Fruit fly (Drosophila melanogaster): ENCODE results near the gene CG7091.

The CG7091 gene

dm6 chr3R:12993018-12993417 is 15.2 kb downstream of the CG7091 start, which contains the start of gene yellow-f:
TSS of gene yellow-f (minus strand) at chr3R:12993201.
- TF ChIP-seq pan (optimal IDR thresholded peaks at IDR 0.05) (no peak), rgr (GFP tag; optimal IDR thresholded peaks at IDR 0.05) (no peak), foxo (GFP tag; optimal IDR thresholded peaks at IDR 0.05) (no peak), OdsH (GFP tag; optimal IDR thresholded peaks at IDR 0.05) (no peak), Myc (optimal IDR thresholded peaks at IDR 0.05) (no peak), Rel (GFP tag; optimal IDR thresholded peaks at IDR 0.05) (no peak), Rel (tag; optimal IDR thresholded peaks at IDR 0.05) (peak; percentile 88), Vsx2 (GFP tag; optimal IDR thresholded peaks at IDR 0.05; ENCODE audit: partially characterized antibody) (no peak), tai (GFP tag; optimal IDR thresholded peaks at IDR 0.05) (no peak), Jra (GFP tag; optimal IDR thresholded peaks at IDR 0.05) (no peak)

- TF ChIP-seq Jra (GFP tag; optimal IDR thresholded peaks at IDR 0.05) (no peak), Abd-B (GFP tag; optimal IDR thresholded peaks at IDR 0.05) (no peak), HLH106 (tag; optimal IDR thresholded peaks at IDR 0.05) (no peak), Dfd (GFP tag; optimal IDR thresholded peaks at IDR 0.05) (no peak), lola (GFP tag; optimal IDR thresholded peaks at IDR 0.05) (no peak), N (GFP tag; optimal IDR thresholded peaks at IDR 0.05) (no peak), rgr (GFP tag; optimal IDR thresholded peaks at IDR 0.05) (no peak), foxo (GFP tag; optimal IDR thresholded peaks at IDR 0.05) (no peak), Myc (optimal IDR thresholded peaks at IDR 0.05) (no peak), GATAd (GFP tag; optimal IDR thresholded peaks at IDR 0.05) (no peak), ey (GFP tag; optimal IDR thresholded peaks at IDR 0.05) (no peak), dmrt93B (GFP tag; optimal IDR thresholded peaks at IDR 0.05) (no peak), psq (GFP tag; optimal IDR thresholded peaks at IDR 0.05) (no peak), Mio (GFP tag; optimal IDR thresholded peaks at IDR 0.05) (no peak), CG9705 (GFP tag; optimal IDR thresholded peaks at IDR 0.05) (no peak), Hr78 (GFP tag; optimal IDR thresholded peaks at IDR 0.05) (no peak), Hr83 (GFP tag; optimal IDR thresholded peaks at IDR 0.05; ENCODE audit: poor library complexity, severe bottlenecking) (no peak), CG32264 (GFP tag; optimal IDR thresholded peaks at IDR 0.05) (no peak), brk (GFP tag; optimal IDR thresholded peaks at IDR 0.05) (no peak), usp (GFP tag; optimal IDR thresholded peaks at IDR 0.05) (no peak)
Measured at dm6 chr3R:12995047-12995446, 17.2 kb downstream of the CG7091 start, which contains the start of gene yellow-f2. TSS of gene yellow-f2 (minus strand) at chr3R:12995147.

dm6 chr3R:12995522-12995921 is 17.7 kb downstream of the CG7091 start, which contains the start of gene CG7488:
TSS of gene CG7488 (plus strand) at chr3R:12995620.
- no peak for TF ChIP-seq Dif (GFP tag; optimal IDR thresholded peaks at IDR 0.05; ENCODE audit: partially characterized antibody)
- TF ChIP-seq sv (GFP tag; optimal IDR thresholded peaks at IDR 0.05): no peak
- no peak for TF ChIP-seq fru (GFP tag; optimal IDR thresholded peaks at IDR 0.05)
- TF ChIP-seq Rel (GFP tag; optimal IDR thresholded peaks at IDR 0.05): no peak
- no peak for TF ChIP-seq Rel (tag; optimal IDR thresholded peaks at IDR 0.05)
- TF ChIP-seq dl (GFP tag; optimal IDR thresholded peaks at IDR 0.05; ENCODE audit: insufficient read depth in 1 of 2, partially characterized antibody in 2 of 2): no peak
- TF ChIP-seq Hr78 (GFP tag; optimal IDR thresholded peaks at IDR 0.05): no peak
- TF ChIP-seq dmrt93B (GFP tag; optimal IDR thresholded peaks at IDR 0.05): no peak
- no peak for TF ChIP-seq Vsx2 (GFP tag; optimal IDR thresholded peaks at IDR 0.05; ENCODE audit: partially characterized antibody)
- TF ChIP-seq N (GFP tag; optimal IDR thresholded peaks at IDR 0.05): no peak
- TF ChIP-seq CG32264 (GFP tag; optimal IDR thresholded peaks at IDR 0.05): no peak
- no peak for TF ChIP-seq woc (GFP tag; optimal IDR thresholded peaks at IDR 0.05)
- no peak for TF ChIP-seq CG9705 (GFP tag; optimal IDR thresholded peaks at IDR 0.05)
- TF ChIP-seq GATAd (GFP tag; optimal IDR thresholded peaks at IDR 0.05): no peak

dm6 chr3R:12997550-12998233 is 19.9 kb downstream of the CG7091 start, which contains the start of the genes CG17327, CG44194 and CG7518:
TSS of gene CG17327 (minus strand) at chr3R:12997726.
TSS of gene CG44194 (minus strand) at chr3R:12997726.
TSS of gene CG7518 (plus strand) at chr3R:12998089.
- TF ChIP-seq pan (optimal IDR thresholded peaks at IDR 0.05) (no peak), dl (GFP tag; optimal IDR thresholded peaks at IDR 0.05; ENCODE audit: insufficient read depth in 1 of 2, partially characterized antibody in 2 of 2) (no peak), Abd-B (GFP tag; optimal IDR thresholded peaks at IDR 0.05) (no peak), OdsH (GFP tag; optimal IDR thresholded peaks at IDR 0.05) (no peak), Mio (GFP tag; optimal IDR thresholded peaks at IDR 0.05) (no peak), psq (GFP tag; optimal IDR thresholded peaks at IDR 0.05) (peak; percentile 7), Myc (optimal IDR thresholded peaks at IDR 0.05) (no peak), Hnf4 (GFP tag; optimal IDR thresholded peaks at IDR 0.05) (no peak), ey (GFP tag; optimal IDR thresholded peaks at IDR 0.05) (peak; percentile 28), brk (GFP tag; optimal IDR thresholded peaks at IDR 0.05) (no peak), Hr78 (GFP tag; optimal IDR thresholded peaks at IDR 0.05) (no peak), sv (GFP tag; optimal IDR thresholded peaks at IDR 0.05) (no peak), dmrt93B (GFP tag; optimal IDR thresholded peaks at IDR 0.05) (no peak), sage (GFP tag; optimal IDR thresholded peaks at IDR 0.05) (no peak), N (GFP tag; optimal IDR thresholded peaks at IDR 0.05) (peak; percentile 25), dsf (GFP tag; optimal IDR thresholded peaks at IDR 0.05; ENCODE audit: borderline replicate concordance) (no peak), Jra (GFP tag; optimal IDR thresholded peaks at IDR 0.05) (no peak), HLH106 (tag; optimal IDR thresholded peaks at IDR 0.05) (no peak), Sp1 (GFP tag; optimal IDR thresholded peaks at IDR 0.05) (no peak), br (GFP tag; optimal IDR thresholded peaks at IDR 0.05) (no peak), jim (GFP tag; optimal IDR thresholded peaks at IDR 0.05) (no peak), CG32264 (GFP tag; optimal IDR thresholded peaks at IDR 0.05) (no peak), Hr83 (GFP tag; optimal IDR thresholded peaks at IDR 0.05; ENCODE audit: poor library complexity, severe bottlenecking) (peak; percentile 43), GATAd (GFP tag; optimal IDR thresholded peaks at IDR 0.05) (no peak), Rel (GFP tag; optimal IDR thresholded peaks at IDR 0.05) (no peak), Rel (tag; optimal IDR thresholded peaks at IDR 0.05) (peak; percentile 82), lola (GFP tag; optimal IDR thresholded peaks at IDR 0.05) (no peak), CG9705 (GFP tag; optimal IDR thresholded peaks at IDR 0.05) (no peak), fru (GFP tag; optimal IDR thresholded peaks at IDR 0.05) (no peak), rgr (GFP tag; optimal IDR thresholded peaks at IDR 0.05) (no peak), tai (GFP tag; optimal IDR thresholded peaks at IDR 0.05) (no peak), h (GFP tag; optimal IDR thresholded peaks at IDR 0.05) (no peak), foxo (GFP tag; optimal IDR thresholded peaks at IDR 0.05) (no peak), usp (GFP tag; optimal IDR thresholded peaks at IDR 0.05) (no peak)
